Worm (Caenorhabditis elegans): ENCODE data around the gene acr-18.

acr-18 gene

ce11 chrV:15505068-15505467 lies 53.9 kb downstream of the acr-18 start (continued):
- TF ChIP-seq dve-1 (tag; optimal IDR thresholded peaks at IDR 0.05) (peak; percentile 2), sox-4 (tag; optimal IDR thresholded peaks at IDR 0.05) (peak; percentile 65), fkh-10 (GFP tag; optimal IDR thresholded peaks at IDR 0.05) (no peak), sdc-2 (tag; optimal IDR thresholded peaks at IDR 0.05) (no peak)

- no peak for TF ChIP-seq tbx-7 (tag; optimal IDR thresholded peaks at IDR 0.05)
- no peak for TF ChIP-seq pag-3 (tag; optimal IDR thresholded peaks at IDR 0.05; ENCODE audit: borderline replicate concordance)
- TF ChIP-seq nhr-232 (tag; optimal IDR thresholded peaks at IDR 0.05), result no peak
- TF ChIP-seq ceh-19 (GFP tag; optimal IDR thresholded peaks at IDR 0.05), result no peak
- no peak for TF ChIP-seq F13H6.1 (tag; optimal IDR thresholded peaks at IDR 0.05)
- no peak for TF ChIP-seq ceh-6 (GFP tag; optimal IDR thresholded peaks at IDR 0.05)
- TF ChIP-seq ceh-18 (tag; optimal IDR thresholded peaks at IDR 0.05), result no peak
- TF ChIP-seq hlh-8 (tag; optimal IDR thresholded peaks at IDR 0.05), result no peak
- no peak for TF ChIP-seq madf-2 (tag; optimal IDR thresholded peaks at IDR 0.05)
- TF ChIP-seq ceh-24 (tag; optimal IDR thresholded peaks at IDR 0.05), result no peak
- no peak for TF ChIP-seq rnt-1 (tag; optimal IDR thresholded peaks at IDR 0.05)
- no peak for TF ChIP-seq pha-4 (tag; optimal IDR thresholded peaks at IDR 0.05)
- no peak for TF ChIP-seq tbx-2 (tag; optimal IDR thresholded peaks at IDR 0.05)
- TF ChIP-seq hlh-13 (GFP tag; optimal IDR thresholded peaks at IDR 0.05), result no peak
- no peak for TF ChIP-seq T23F11.4 (GFP tag; optimal IDR thresholded peaks at IDR 0.05)
- no peak for TF ChIP-seq pat-9 (tag; optimal IDR thresholded peaks at IDR 0.05)
- no peak for TF ChIP-seq eyg-1 (tag; optimal IDR thresholded peaks at IDR 0.05)
- no peak for TF ChIP-seq K09A11.1 (tag; optimal IDR thresholded peaks at IDR 0.05; ENCODE audit: insufficient read depth)
- TF ChIP-seq ets-4 (tag; optimal IDR thresholded peaks at IDR 0.05), result no peak
Measured at ce11 chrV:15503603-15504002, 55.3 kb downstream of the acr-18 start.
